Worm (Caenorhabditis elegans): ENCODE measurements around the gene Y53F4B.51.

Y53F4B.51 gene

ce11 chrII:15025599-15026164, 11.4 kb upstream of the Y53F4B.51 start, which contains the start of gene cmtr-1:
cmtr-1 (plus strand) TSS chrII:15026114.
- TF ChIP-seq zag-1 (tag; optimal IDR thresholded peaks at IDR 0.05) (no peak), nhr-10 (tag; optimal IDR thresholded peaks at IDR 0.05) (peak; percentile 20), nhr-25 (tag; optimal IDR thresholded peaks at IDR 0.05; ENCODE audit: borderline replicate concordance, insufficient read depth) (peak; percentile 72), dmd-8 (GFP tag; IDR thresholded peaks at IDR 0.05) (peak; percentile 66; the same call in 1 of the 2 replicates), ctbp-1 (GFP tag; IDR thresholded peaks at IDR 0.05) (peak; percentile 80), saeg-2 (GFP tag; IDR thresholded peaks at IDR 0.05) (peak; percentile 78), cey-2 (tag; optimal IDR thresholded peaks at IDR 0.05; ENCODE audit: borderline replicate concordance, insufficient read depth) (no peak), mdt-29 (GFP tag; IDR thresholded peaks at IDR 0.05) (peak; percentile 92), unc-62 (GFP tag; optimal IDR thresholded peaks at IDR 0.05 in 1 of 2) (peak; percentile 24 to 97), unc-62 (tag; optimal IDR thresholded peaks at IDR 0.05) (no peak), dpl-1 (GFP tag; optimal IDR thresholded peaks at IDR 0.05) (peak; percentile 91), rbr-2 (tag; optimal IDR thresholded peaks at IDR 0.05) (peak; percentile 96), gei-8 (GFP tag; optimal IDR thresholded peaks at IDR 0.05) (peak; percentile 79), ama-1 (optimal IDR thresholded peaks at IDR 0.05) (peak; percentile 96), Y48G9A.11 (GFP tag; IDR thresholded peaks at IDR 0.05) (peak; percentile 100), R02D3.7 (tag; optimal IDR thresholded peaks at IDR 0.05) (no peak), dmd-9 (GFP tag; IDR thresholded peaks at IDR 0.05) (peak; percentile 90), nhr-48 (tag; optimal IDR thresholded peaks at IDR 0.05) (peak; percentile 87), mdl-1 (tag; optimal IDR thresholded peaks at IDR 0.05) (peak; percentile 57 to 77), egl-43 (GFP tag; IDR thresholded peaks at IDR 0.05) (peak; percentile 92), lim-7 (GFP tag; IDR thresholded peaks at IDR 0.05) (no peak), fkh-10 (GFP tag; optimal IDR thresholded peaks at IDR 0.05) (peak; percentile 83), ztf-11 (tag; optimal IDR thresholded peaks at IDR 0.05) (no peak), lin-15B (tag; optimal IDR thresholded peaks at IDR 0.05) (peak; percentile 85), arid-1 (GFP tag; conservative IDR thresholded peaks at IDR 0.05) (peak; percentile 96), ceh-32 (tag; optimal IDR thresholded peaks at IDR 0.05; ENCODE audit: poor library complexity) (peak; percentile 61), madf-9 (GFP tag; conservative IDR thresholded peaks at IDR 0.05) (peak; percentile 77), F26F4.8 (GFP tag; conservative IDR thresholded peaks at IDR 0.05) (no peak), vab-7 (GFP tag; IDR thresholded peaks at IDR 0.05) (peak; percentile 85), ces-1 (GFP tag; optimal IDR thresholded peaks at IDR 0.05) (peak; percentile 15), daf-19 (GFP tag; conservative IDR thresholded peaks at IDR 0.05) (peak; percentile 67; the same call in 1 of the 2 replicates), ceh-44 (GFP tag; IDR thresholded peaks at IDR 0.05) (no peak), lsy-2 (tag; optimal IDR thresholded peaks at IDR 0.05) (peak; percentile 81 to 95), hif-1 (tag; optimal IDR thresholded peaks at IDR 0.05) (peak; percentile 73 to 79), tag-97 (GFP tag; IDR thresholded peaks at IDR 0.05) (no peak), lin-38 (GFP tag; IDR thresholded peaks at IDR 0.05) (peak; percentile 92), nhr-77 (tag; optimal IDR thresholded peaks at IDR 0.05) (peak; percentile 97), ceh-82 (tag; optimal IDR thresholded peaks at IDR 0.05) (no peak), mxl-2 (GFP tag; conservative IDR thresholded peaks at IDR 0.05) (peak; percentile 29; the same call in 1 of the 2 replicates), spr-3 (GFP tag; optimal IDR thresholded peaks at IDR 0.05) (peak; percentile 95), lin-1 (GFP tag; IDR thresholded peaks at IDR 0.05) (peak; percentile 95), nhr-237 (tag; optimal IDR thresholded peaks at IDR 0.05) (peak; percentile 33), mxl-3 (GFP tag; optimal IDR thresholded peaks at IDR 0.05) (peak; percentile 86), dve-1 (tag; optimal IDR thresholded peaks at IDR 0.05; ENCODE audit: insufficient read depth) (peak; percentile 99), aly-2 (tag; optimal IDR thresholded peaks at IDR 0.05) (no peak), nhr-76 (tag; optimal IDR thresholded peaks at IDR 0.05) (no peak), lin-29 (GFP tag; IDR thresholded peaks at IDR 0.05) (peak; percentile 85), nhr-111 (GFP tag; optimal IDR thresholded peaks at IDR 0.05) (peak; percentile 25), attf-4 (tag; optimal IDR thresholded peaks at IDR 0.05) (no peak), snpc-1.2 (GFP tag; IDR thresholded peaks at IDR 0.05) (peak; percentile 86)
